Worm (Caenorhabditis elegans): ENCODE data around the gene nlp-5.

nlp-5 gene

DNA sequence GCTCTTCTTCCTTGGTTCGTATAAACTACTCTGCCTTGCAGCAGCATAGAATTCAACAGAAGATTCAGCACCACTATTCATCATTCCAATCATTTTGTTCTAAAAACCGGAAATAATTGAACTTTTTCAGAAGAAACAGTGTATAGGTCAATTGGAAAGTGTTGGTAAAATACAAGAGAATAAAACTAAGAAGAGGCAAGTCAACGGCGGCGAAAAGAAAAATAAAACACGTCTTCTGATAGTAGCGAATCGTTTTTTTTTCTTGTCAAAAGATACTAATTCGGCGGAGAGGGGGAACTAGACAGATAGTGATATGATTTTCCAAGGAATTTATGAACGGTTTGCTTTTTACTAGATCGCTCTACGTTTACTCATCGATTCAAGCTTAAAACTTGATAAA lies 20.8 kb downstream of the nlp-5 start, which contains the start of gene F35C11.6:
TSS of gene F35C11.6 (minus strand) at position 101 of the 400 bp plus-strand sequence.
- TF ChIP-seq lim-6 (tag; optimal IDR thresholded peaks at IDR 0.05): no peak
- TF ChIP-seq elt-2 (tag; optimal IDR thresholded peaks at IDR 0.05): no peak
- TF ChIP-seq T23F11.4 (GFP tag; optimal IDR thresholded peaks at IDR 0.05): no peak
- TF ChIP-seq madf-2 (tag; optimal IDR thresholded peaks at IDR 0.05): no peak
- TF ChIP-seq ttx-3 (tag; optimal IDR thresholded peaks at IDR 0.05): no peak
- TF ChIP-seq unc-86 (tag; optimal IDR thresholded peaks at IDR 0.05): no peak
- TF ChIP-seq pax-1 (tag; optimal IDR thresholded peaks at IDR 0.05): no peak
- no peak for TF ChIP-seq ceh-31 (tag; optimal IDR thresholded peaks at IDR 0.05)
- TF ChIP-seq unc-42 (tag; optimal IDR thresholded peaks at IDR 0.05): no peak
- TF ChIP-seq hlh-6 (tag; optimal IDR thresholded peaks at IDR 0.05): no peak
- no peak for TF ChIP-seq fkh-10 (GFP tag; optimal IDR thresholded peaks at IDR 0.05)
- no peak for TF ChIP-seq ref-2 (tag; optimal IDR thresholded peaks at IDR 0.05)
- no peak for TF ChIP-seq tbx-7 (tag; optimal IDR thresholded peaks at IDR 0.05)
- no peak for TF ChIP-seq npax-4 (tag; optimal IDR thresholded peaks at IDR 0.05)
- TF ChIP-seq ceh-24 (tag; optimal IDR thresholded peaks at IDR 0.05): no peak
- no peak for TF ChIP-seq ceh-9 (tag; optimal IDR thresholded peaks at IDR 0.05)
- no peak for TF ChIP-seq ceh-30 (tag; optimal IDR thresholded peaks at IDR 0.05)
- TF ChIP-seq zip-5 (tag; optimal IDR thresholded peaks at IDR 0.05): no peak
- TF ChIP-seq unc-3 (GFP tag; conservative IDR thresholded peaks at IDR 0.05): no peak
- TF ChIP-seq unc-3 (tag; optimal IDR thresholded peaks at IDR 0.05): no peak
- TF ChIP-seq ceh-6 (GFP tag; optimal IDR thresholded peaks at IDR 0.05): no peak

DNA sequence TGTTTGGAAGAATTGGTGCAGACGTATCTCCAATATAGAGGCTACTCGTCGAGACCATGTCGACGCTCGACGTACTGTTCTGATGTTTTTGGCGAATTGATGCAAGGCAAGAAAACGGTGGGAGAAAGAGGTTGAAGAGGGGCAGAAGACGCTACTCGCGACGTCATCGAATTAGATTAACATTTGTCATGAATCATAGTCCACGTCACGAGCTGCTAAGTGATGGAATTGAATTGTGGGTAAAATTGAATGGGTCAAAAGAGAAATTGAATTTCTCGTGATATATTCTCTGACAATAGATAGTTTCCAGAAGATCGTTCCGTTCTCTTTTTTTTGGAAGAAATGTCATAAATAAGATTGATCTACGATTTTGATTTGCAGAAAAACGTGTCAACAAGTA lies 21.4 kb downstream of the nlp-5 start:
- TF ChIP-seq pat-9 (tag; optimal IDR thresholded peaks at IDR 0.05) (no peak), ceh-22 (tag; optimal IDR thresholded peaks at IDR 0.05) (no peak), unc-42 (tag; optimal IDR thresholded peaks at IDR 0.05) (no peak), ceh-19 (GFP tag; optimal IDR thresholded peaks at IDR 0.05) (no peak), ama-1 (optimal IDR thresholded peaks at IDR 0.05) (no peak), nhr-11 (tag; optimal IDR thresholded peaks at IDR 0.05) (no peak), ceh-9 (tag; optimal IDR thresholded peaks at IDR 0.05) (no peak), npax-4 (tag; optimal IDR thresholded peaks at IDR 0.05) (no peak), T23F11.4 (GFP tag; optimal IDR thresholded peaks at IDR 0.05) (no peak), fax-1 (tag; optimal IDR thresholded peaks at IDR 0.05) (no peak), Y22D7AL.16 (tag; optimal IDR thresholded peaks at IDR 0.05) (no peak), hlh-15 (tag; optimal IDR thresholded peaks at IDR 0.05) (no peak), ceh-6 (GFP tag; optimal IDR thresholded peaks at IDR 0.05) (no peak), elt-2 (tag; optimal IDR thresholded peaks at IDR 0.05) (no peak), unc-55 (GFP tag; optimal IDR thresholded peaks at IDR 0.05) (no peak)

- TF ChIP-seq gmeb-2 (tag; optimal IDR thresholded peaks at IDR 0.05) (no peak), ahr-1 (tag; optimal IDR thresholded peaks at IDR 0.05) (no peak), ztf-16 (tag; optimal IDR thresholded peaks at IDR 0.05) (no peak), ttx-3 (tag; optimal IDR thresholded peaks at IDR 0.05) (no peak), ceh-6 (GFP tag; optimal IDR thresholded peaks at IDR 0.05) (no peak), F13H6.1 (tag; optimal IDR thresholded peaks at IDR 0.05) (no peak), pag-3 (tag; optimal IDR thresholded peaks at IDR 0.05; ENCODE audit: borderline replicate concordance) (no peak), ceh-48 (tag; optimal IDR thresholded peaks at IDR 0.05) (no peak), pha-2 (tag; optimal IDR thresholded peaks at IDR 0.05) (no peak), ceh-30 (tag; optimal IDR thresholded peaks at IDR 0.05) (no peak), fkh-10 (GFP tag; optimal IDR thresholded peaks at IDR 0.05) (no peak), K09A11.1 (tag; optimal IDR thresholded peaks at IDR 0.05; ENCODE audit: insufficient read depth) (no peak), npax-4 (tag; optimal IDR thresholded peaks at IDR 0.05) (no peak), pqm-1 (tag; optimal IDR thresholded peaks at IDR 0.05) (no peak), ama-1 (optimal IDR thresholded peaks at IDR 0.05) (no peak)
Observed at ce11 chrII:8263562-8263961, 25.3 kb downstream of the nlp-5 start.

ce11 chrII:8264619-8265018 lies 26.4 kb downstream of the nlp-5 start, which contains the start of gene srdh-1:
srdh-1 (plus strand) TSS chrII:8264661.
- no peak for TF ChIP-seq tbx-2 (tag; optimal IDR thresholded peaks at IDR 0.05)
- TF ChIP-seq T23F11.4 (GFP tag; optimal IDR thresholded peaks at IDR 0.05): no peak
- no peak for TF ChIP-seq ceh-34 (tag; optimal IDR thresholded peaks at IDR 0.05)
- TF ChIP-seq pha-2 (tag; optimal IDR thresholded peaks at IDR 0.05): no peak
- no peak for TF ChIP-seq pros-1 (tag; optimal IDR thresholded peaks at IDR 0.05)

Measured in whole organism, late embryonic.